Worm (Caenorhabditis elegans): ENCODE data around the gene twk-25.

DNA sequence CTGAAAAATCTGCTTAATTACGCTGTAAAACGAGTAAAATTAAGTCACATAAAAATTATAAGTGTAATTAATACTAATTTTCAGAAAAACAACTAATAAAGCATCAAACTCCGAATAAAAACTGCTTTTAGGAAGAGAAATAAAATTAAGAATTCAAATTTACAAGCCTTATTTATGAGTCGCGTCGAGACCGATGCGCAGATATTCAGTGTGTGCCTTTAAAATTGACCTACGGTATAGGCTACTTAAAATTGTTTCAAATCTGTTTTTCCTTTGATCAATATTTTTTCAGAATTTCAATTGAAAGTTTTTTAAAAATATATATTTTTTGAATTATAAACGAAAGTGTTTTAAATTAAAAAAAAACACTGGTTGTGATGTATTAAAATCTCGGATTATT is 6.3 kb upstream of the twk-25 start, which contains the start of gene sms-1:
- no peak for TF ChIP-seq unc-62 (GFP tag; optimal IDR thresholded peaks at IDR 0.05)
- TF ChIP-seq ceh-16 (tag; optimal IDR thresholded peaks at IDR 0.05): no peak
- no peak for TF ChIP-seq zag-1 (tag; optimal IDR thresholded peaks at IDR 0.05)
- TF ChIP-seq alr-1 (tag; optimal IDR thresholded peaks at IDR 0.05): no peak
- TF ChIP-seq mdl-1 (tag; optimal IDR thresholded peaks at IDR 0.05): no peak
- TF ChIP-seq ama-1 (optimal IDR thresholded peaks at IDR 0.05): no peak
- no peak for TF ChIP-seq ZK546.5 (tag; optimal IDR thresholded peaks at IDR 0.05)
- no peak for TF ChIP-seq nhr-237 (tag; optimal IDR thresholded peaks at IDR 0.05)
- no peak for TF ChIP-seq nhr-23 (tag; optimal IDR thresholded peaks at IDR 0.05)
- TF ChIP-seq egl-27 (tag; optimal IDR thresholded peaks at IDR 0.05): no peak
